Fruit fly (Drosophila melanogaster) whole organism, wandering third instar larva: ENCODE data around the gene CG16820.

ENCODE experiments used
- Myc ChIP-seq: fragments of >200 bp; optimal IDR thresholded peaks from 2 replicates; lab custom pipeline; 2017
- psq ChIP-seq: fragments of 200-800 bp; sonication (Bioruptor generic); optimal IDR thresholded peaks from 3 replicates; lab custom pipeline; 2017; ENCODE audit warnings: missing biosample characterization, mild to moderate bottlenecking, missing genetic modification characterization, moderate library complexity

DNA sequence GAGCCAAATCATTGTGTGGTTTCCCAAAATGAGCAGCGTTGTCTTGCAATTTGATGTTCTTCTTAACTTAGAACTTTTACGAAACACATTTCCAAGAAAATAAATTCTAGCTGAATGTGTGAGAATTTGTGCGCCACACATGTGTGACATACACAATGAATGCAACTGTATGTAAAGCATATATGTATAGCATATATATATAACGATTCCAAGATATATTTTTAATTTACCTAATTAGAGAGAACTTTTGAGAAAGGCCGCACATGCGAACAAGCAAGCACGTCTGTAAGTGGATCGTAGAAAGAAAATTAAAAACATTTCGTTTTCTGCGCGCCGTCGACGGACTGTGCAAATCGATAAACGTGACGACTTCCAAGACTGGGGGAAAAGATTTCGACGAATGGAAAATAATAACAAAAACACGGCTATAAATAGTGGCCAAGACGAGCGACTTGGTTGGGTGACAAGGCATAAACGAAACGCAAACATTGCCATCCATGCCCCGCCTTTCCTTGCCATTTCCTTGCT lies 46.0 kb downstream of the CG16820 start:
- no peak for TF ChIP-seq Myc
- no peak for TF ChIP-seq psq (GFP tag; lab: Kevin White, UChicago)
